Worm (Caenorhabditis elegans): Measurements from ENCODE around the gene Y81G3A.1.

The Y81G3A.1 gene

DNA sequence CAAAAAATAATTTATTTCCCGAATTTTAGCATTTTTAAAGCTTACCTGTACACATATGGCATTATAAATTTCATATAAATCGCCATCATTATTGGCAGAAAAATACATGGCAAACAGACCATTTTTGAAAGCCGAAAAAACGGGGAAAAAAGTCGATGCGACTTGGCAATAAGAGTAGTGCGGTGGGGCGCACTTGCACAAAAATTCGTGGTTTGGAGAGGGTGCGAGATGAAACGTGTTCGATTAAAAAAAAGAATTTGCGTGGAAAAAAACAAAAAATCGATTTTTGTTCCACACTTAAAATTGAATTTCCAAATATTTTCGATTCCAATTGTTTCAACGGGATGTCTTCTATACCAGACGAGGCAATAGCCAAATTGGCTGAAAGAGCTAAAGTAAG lies 47.0 kb downstream of the Y81G3A.1 start, which contains the start of gene F18A11.3:
Gene F18A11.3 (minus strand): TSS at position 125 of the 400 bp plus-strand sequence.
- no peak for TF ChIP-seq him-1 (tag; optimal IDR thresholded peaks at IDR 0.05)
- TF ChIP-seq dao-5 (tag; optimal IDR thresholded peaks at IDR 0.05) = no peak
- no peak for TF ChIP-seq W03F9.2 (tag; optimal IDR thresholded peaks at IDR 0.05)

All from whole organism, L4/young adult.